Worm (Caenorhabditis elegans) whole organism, L2 larva: ENCODE results near the gene ZK938.10.

Experiments used
- ZK546.5 ChIP-seq: sonication (generic microtip); optimal IDR thresholded peaks from 2 replicates; lab custom pipeline; 2017; ENCODE audit warnings: missing biosample characterization, missing genetic modification characterization
- dmd-4 ChIP-seq: sonication (generic microtip); optimal IDR thresholded peaks from 2 replicates; lab custom pipeline; 2017; ENCODE audit warnings: missing biosample characterization, missing genetic modification characterization
- lin-13 ChIP-seq: fragments of 150-350 bp; optimal IDR thresholded peaks from 2 replicates; lab custom pipeline; 2014; ENCODE audit warnings: missing biosample characterization, missing genetic modification reagents, missing genetic modification characterization
- skn-1 ChIP-seq: sonication (generic microtip); optimal IDR thresholded peaks from 2 replicates; lab custom pipeline; 2017; ENCODE audit warnings: missing biosample characterization, missing genetic modification characterization

DNA sequence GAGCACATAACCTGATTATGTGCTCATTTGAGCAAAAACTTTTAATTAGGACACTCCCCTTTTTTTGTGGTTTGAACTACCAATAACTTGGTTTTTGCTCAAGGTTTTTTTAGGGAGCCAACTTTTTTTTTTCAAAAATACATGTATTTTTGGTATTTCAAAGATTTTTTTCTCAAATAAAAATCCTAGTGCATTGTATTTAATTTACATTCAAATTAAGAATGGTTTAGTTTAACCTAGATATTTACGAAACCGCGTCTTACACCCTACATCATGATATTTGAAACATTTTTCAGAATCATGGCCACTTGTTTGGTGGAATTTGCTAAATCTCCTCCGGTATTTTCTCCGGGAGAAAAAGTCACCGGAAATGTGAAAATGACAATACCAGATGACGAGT, 15.9 kb downstream of the ZK938.10 start, which contains the start of gene arrd-5:
- TF ChIP-seq lin-13 (GFP tag; lab: Kevin White, UChicago): no peak
- TF ChIP-seq skn-1 (tag; lab: Kevin White, UChicago): no peak
- TF ChIP-seq ZK546.5 (tag; lab: Kevin White, UChicago): no peak
- no peak for TF ChIP-seq dmd-4 (tag; lab: Kevin White, UChicago)
